Worm (Caenorhabditis elegans) whole organism, young adult: ENCODE measurements around the gene C33B4.4.

Source experiments
- B0336.3 ChIP-seq: fragments of 200-800 bp; sonication (Bioruptor generic); IDR thresholded peaks from 2 replicates; pipeline ENCODE4 v1.3.6; 2022; ENCODE audit warnings: missing genetic modification characterization, missing compliant biosample characterization
- F23B12.7 ChIP-seq: sonication (generic microtip); optimal IDR thresholded peaks from 2 replicates; lab custom pipeline; 2017; ENCODE audit warnings: missing genetic modification characterization, mild to moderate bottlenecking, missing compliant biosample characterization, antibody characterized with exemption, moderate library complexity; ENCODE audit not compliant: insufficient read depth
- akir-1 ChIP-seq: fragments of 200-800 bp; sonication (Bioruptor generic); optimal IDR thresholded peaks from 2 replicates; lab custom pipeline; 2018; ENCODE audit warnings: mild to moderate bottlenecking, missing genetic modification characterization, moderate library complexity, missing compliant biosample characterization
- ceh-79 ChIP-seq: sonication (generic microtip); optimal IDR thresholded peaks from 2 replicates; lab custom pipeline; 2017; ENCODE audit warnings: mild to moderate bottlenecking, missing genetic modification characterization, missing compliant biosample characterization
- dpff-1 ChIP-seq: sonication (generic microtip); optimal IDR thresholded peaks from 2 replicates; lab custom pipeline; 2017; ENCODE audit warnings: mild to moderate bottlenecking, missing genetic modification characterization, missing compliant biosample characterization
- ekl-4 ChIP-seq: fragments of 200-800 bp; sonication (Bioruptor generic); IDR thresholded peaks from 2 replicates; pipeline ENCODE4 v1.3.6; 2022; ENCODE audit warnings: missing genetic modification reagents, missing genetic modification characterization, missing compliant biosample characterization
- ets-4 ChIP-seq: fragments of 200-800 bp; sonication (Bioruptor generic); optimal IDR thresholded peaks from 2 replicates; lab custom pipeline; 2018; ENCODE audit warnings: mild to moderate bottlenecking, missing genetic modification characterization, missing compliant biosample characterization
- hlh-12 ChIP-seq: sonication (generic microtip); optimal IDR thresholded peaks from 2 replicates; lab custom pipeline; 2016; ENCODE audit warnings: missing genetic modification characterization, missing compliant biosample characterization
- nfya-1 ChIP-seq: sonication (generic microtip); optimal IDR thresholded peaks from 2 replicates; lab custom pipeline; 2017; ENCODE audit warnings: antibody characterized with exemption, missing compliant biosample characterization, missing genetic modification characterization, borderline replicate concordance; ENCODE audit not compliant: insufficient read depth
- nhr-80 ChIP-seq: sonication (generic microtip); optimal IDR thresholded peaks from 2 replicates; lab custom pipeline; 2016; ENCODE audit warnings: missing genetic modification characterization, missing compliant biosample characterization
- pha-4 ChIP-seq: fragments of 150-350 bp; sonication (generic microtip); optimal IDR thresholded peaks from 2 replicates; lab custom pipeline; 2014; ENCODE audit warnings: missing biosample characterization, missing genetic modification reagents, missing genetic modification characterization
- sea-2 ChIP-seq: fragments of 200-800 bp; sonication (Bioruptor generic); IDR thresholded peaks from 2 replicates; pipeline ENCODE4 v1.3.6; 2022; ENCODE audit warnings: missing genetic modification characterization, missing compliant biosample characterization
- snpc-4 ChIP-seq, 5 experiments: fragments of 150-350 bp in 1 of 5; sonication (generic microtip) in 4 of 5; optimal IDR thresholded peaks; 2 replicates each; lab custom pipeline; 2014 to 2018; ENCODE audit warnings: missing genetic modification characterization in 5 of 5, missing biosample characterization in 3 of 5, antibody characterized with exemption in 2 of 5, mild to moderate bottlenecking in 2 of 5, missing compliant biosample characterization in 2 of 5, missing genotype in 2 of 5, moderate library complexity in 2 of 5, missing genetic modification reagents in 1 of 5

DNA sequence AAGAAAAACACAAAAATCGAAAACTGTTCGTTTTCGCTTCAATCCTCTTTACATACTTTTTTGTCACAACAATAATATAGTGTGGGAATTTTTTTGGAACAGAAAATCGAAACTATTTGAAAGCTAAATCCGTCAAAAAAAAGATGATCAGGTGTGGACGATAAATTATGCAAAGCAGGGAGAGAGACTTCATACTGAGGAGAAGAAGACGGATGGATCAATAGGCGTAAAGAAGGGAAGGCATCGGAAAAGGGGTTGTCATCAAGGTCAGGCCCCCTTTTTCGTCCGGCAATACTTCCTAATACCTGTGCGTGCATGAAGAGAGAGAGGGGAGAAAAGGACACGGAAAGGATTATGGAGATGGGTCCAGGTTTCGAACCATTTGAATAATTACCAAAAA lies 17.1 kb upstream of the C33B4.4 start:
- TF ChIP-seq akir-1 (GFP tag; lab: Kevin White, UChicago) (no peak), sea-2 (GFP tag; lab: Robert Waterston, UW) (no peak), snpc-4 (GFP tag; optimal IDR thresholded peaks at IDR 0.05; lab: Kevin White, UChicago) (no peak), snpc-4 (tag; optimal IDR thresholded peaks at IDR 0.05; lab: Kevin White, UChicago) (no peak), B0336.3 (GFP tag; lab: Robert Waterston, UW) (no peak), pha-4 (tag; lab: Kevin White, UChicago) (no peak), nfya-1 (no peak), dpff-1 (tag; lab: Kevin White, UChicago) (no peak), nhr-80 (tag; lab: Kevin White, UChicago) (no peak), hlh-12 (no peak), ets-4 (no peak), ekl-4 (no peak), F23B12.7 (no peak), ceh-79 (tag; lab: Kevin White, UChicago) (no peak)
